Worm (Caenorhabditis elegans) whole organism, L1 larva: ENCODE data around the gene T16G12.1.

Experiments
- aly-2 ChIP-seq: fragments of 150-350 bp; optimal IDR thresholded peaks from 2 replicates; lab custom pipeline; 2014; ENCODE audit warnings: missing biosample characterization, missing genetic modification characterization
- ceh-8 ChIP-seq: fragments of 200-800 bp; sonication (Bioruptor generic); optimal IDR thresholded peaks from 2 replicates; lab custom pipeline; 2018; ENCODE audit warnings: mild to moderate bottlenecking, missing genetic modification characterization, moderate library complexity, missing compliant biosample characterization
- ceh-82 ChIP-seq, 3 experiments: fragments of 150-350 bp in 1 of 3; sonication (generic microtip) in 2 of 3; optimal IDR thresholded peaks; 2 replicates each; lab custom pipeline; 2014 to 2017; ENCODE audit warnings: missing biosample characterization in 3 of 3, missing genetic modification characterization in 3 of 3
- grh-1 ChIP-seq: fragments of 200-800 bp; sonication (Bioruptor generic); IDR thresholded peaks from 2 replicates; pipeline ENCODE4 v1.3.6; 2022; ENCODE audit warnings: missing genetic modification reagents, missing genetic modification characterization, missing compliant biosample characterization
- jun-1 ChIP-seq: fragments of 150-350 bp; optimal IDR thresholded peaks from 2 replicates; lab custom pipeline; 2014; ENCODE audit warnings: missing biosample characterization, missing genetic modification reagents, missing genetic modification characterization
- lin-15B ChIP-seq: fragments of 150-350 bp; sonication (generic microtip); optimal IDR thresholded peaks from 3 replicates; lab custom pipeline; 2014; ENCODE audit warnings: missing biosample characterization, missing genetic modification characterization
- nhr-77 ChIP-seq: fragments of 150-350 bp; optimal IDR thresholded peaks from 2 replicates; lab custom pipeline; 2014; ENCODE audit warnings: missing biosample characterization, missing genetic modification characterization
- snpc-4 ChIP-seq: fragments of 150-350 bp; optimal IDR thresholded peaks from 2 replicates; lab custom pipeline; 2014; ENCODE audit warnings: missing biosample characterization, missing genetic modification characterization
- sox-4 ChIP-seq: sonication (generic microtip); optimal IDR thresholded peaks from 2 replicates; lab custom pipeline; 2016; ENCODE audit warnings: missing genetic modification characterization, missing compliant biosample characterization
- unc-130 ChIP-seq: fragments of 150-350 bp; optimal IDR thresholded peaks from 2 replicates; lab custom pipeline; 2017; ENCODE audit warnings: missing biosample characterization, missing genetic modification characterization, inconsistent platforms
- unc-62 ChIP-seq: fragments of 150-350 bp; optimal IDR thresholded peaks from 2 replicates; lab custom pipeline; 2014; ENCODE audit warnings: missing biosample characterization, missing genetic modification reagents, missing genetic modification characterization

DNA sequence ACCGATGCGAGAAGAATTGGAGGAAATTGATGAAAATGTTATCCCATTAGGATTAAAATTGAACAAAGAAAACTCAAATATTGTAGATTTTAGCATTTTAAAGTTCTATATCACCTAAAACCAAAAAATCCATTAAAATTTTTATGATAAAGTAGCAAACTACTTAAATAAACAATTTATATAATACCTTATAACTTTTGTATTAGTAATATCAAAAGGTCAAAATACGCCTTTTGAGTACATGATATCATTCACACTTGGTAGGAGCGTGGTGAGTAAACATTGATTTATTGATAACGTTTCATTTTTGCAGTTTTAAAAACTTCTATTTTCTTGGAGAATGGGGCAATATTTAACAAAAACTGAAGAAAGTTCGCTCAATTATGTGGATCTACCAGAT lies 48.6 kb downstream of the T16G12.1 start, which contains the start of gene C05B5.5:
- no peak for TF ChIP-seq grh-1 (GFP tag; lab: Robert Waterston, UW)
- no peak for TF ChIP-seq ceh-8 (GFP tag; lab: Kevin White, UChicago)
- no peak for TF ChIP-seq aly-2 (tag; lab: Kevin White, UChicago)
- TF ChIP-seq sox-4: no peak
- no peak for TF ChIP-seq unc-62 (GFP tag; lab: Kevin White, UChicago)
- no peak for TF ChIP-seq nhr-77 (tag; lab: Kevin White, UChicago)
- TF ChIP-seq unc-130: no peak
- no peak for TF ChIP-seq jun-1 (tag; lab: Kevin White, UChicago)
- no peak for TF ChIP-seq snpc-4 (tag; lab: Kevin White, UChicago)
- TF ChIP-seq ceh-82 (tag; optimal IDR thresholded peaks at IDR 0.05; lab: Kevin White, UChicago): no peak
- no peak for TF ChIP-seq lin-15B
